Fruit fly (Drosophila melanogaster): ENCODE results near the gene Pkc98E.

The Pkc98E gene

DNA sequence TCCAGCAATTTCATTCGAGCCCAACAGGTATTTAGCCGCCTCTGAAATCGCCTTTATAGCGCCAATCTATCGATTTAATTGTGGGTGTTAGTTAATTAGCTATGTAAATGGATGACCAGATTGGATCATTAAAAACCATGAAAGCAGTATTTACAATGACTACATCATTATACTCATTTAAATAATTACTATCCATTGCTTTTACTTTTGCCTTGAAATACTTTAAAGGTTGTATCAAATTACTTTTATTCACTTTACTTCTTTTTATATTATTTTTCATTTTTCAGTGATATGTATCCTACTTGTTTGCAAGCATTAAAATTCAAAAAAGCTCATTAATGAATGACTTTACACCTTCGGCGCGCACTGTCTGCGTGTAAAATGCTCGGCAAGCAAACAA is 40.0 kb upstream of the Pkc98E start (continued):
- TF ChIP-seq eg (GFP tag; IDR thresholded peaks at IDR 0.05) (no peak), salr (GFP tag; optimal IDR thresholded peaks at IDR 0.05) (peak in 1 of 2 experiments; percentile 28), CG32006 (GFP tag; optimal IDR thresholded peaks at IDR 0.05) (peak; percentile 45), CG11902 (GFP tag; optimal IDR thresholded peaks at IDR 0.05) (peak; percentile 50), Ets96B (tag; optimal IDR thresholded peaks at IDR 0.05) (peak; percentile 38), Sox102F (GFP tag; optimal IDR thresholded peaks at IDR 0.05) (peak; percentile 21), svp (GFP tag) (peak; percentile 77), CG16779 (tag; optimal IDR thresholded peaks at IDR 0.05) (no peak), Lpt (GFP tag; optimal IDR thresholded peaks at IDR 0.05) (no peak), fd59A (GFP tag; optimal IDR thresholded peaks at IDR 0.05) (peak; percentile 57), CG8632 (GFP tag; optimal IDR thresholded peaks at IDR 0.05) (peak; percentile 39), CG4318 (GFP tag; optimal IDR thresholded peaks at IDR 0.05) (no peak), spab (GFP tag; optimal IDR thresholded peaks at IDR 0.05) (peak; percentile 44), Sox14 (GFP tag; optimal IDR thresholded peaks at IDR 0.05) (peak; percentile 29), CG7368 (GFP tag; optimal IDR thresholded peaks at IDR 0.05) (no peak), CG10631 (GFP tag; optimal IDR thresholded peaks at IDR 0.05) (no peak), lz (GFP tag; optimal IDR thresholded peaks at IDR 0.05) (peak; percentile 45), vri (GFP tag; optimal IDR thresholded peaks at IDR 0.05) (no peak), CG15336 (GFP tag; IDR thresholded peaks at IDR 0.05) (no peak), CG6854 (GFP tag; optimal IDR thresholded peaks at IDR 0.05) (no peak), Hr4 (GFP tag; optimal IDR thresholded peaks at IDR 0.05) (no peak), CG6163 (GFP tag; IDR thresholded peaks at IDR 0.05) (0 out of 3 replicates have a peak, but pooled peaks have one; percentile 11), Sox15 (GFP tag; optimal IDR thresholded peaks at IDR 0.05) (peak; percentile 43), Hr39 (GFP tag; optimal IDR thresholded peaks at IDR 0.05) (peak; percentile 52)

DNA sequence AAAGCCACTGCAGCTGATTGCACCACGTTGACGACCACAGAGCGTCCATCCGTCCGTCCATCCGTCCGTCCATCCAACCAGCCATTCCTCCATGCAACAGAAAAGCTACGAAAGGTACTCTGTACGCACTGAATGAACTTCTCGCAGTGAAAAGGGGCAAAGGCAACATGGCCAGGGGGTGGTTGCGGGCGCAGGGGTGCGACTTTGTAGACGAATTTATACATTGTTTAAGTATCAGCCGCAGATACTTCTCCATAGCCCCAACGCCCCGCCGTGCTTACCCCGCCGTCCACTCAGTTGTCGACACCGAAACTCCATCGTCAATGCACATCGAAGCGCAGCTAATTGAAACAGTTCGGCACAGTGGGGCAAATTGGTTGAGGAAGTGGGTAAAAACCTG is 39.0 kb upstream of the Pkc98E start:
- TF ChIP-seq CG1621 (tag; optimal IDR thresholded peaks at IDR 0.05) (no peak), Gug (GFP tag; IDR thresholded peaks at IDR 0.05) (0 out of 2 replicates have a peak, but pooled peaks have one; percentile 17), CG3919 (GFP tag; optimal IDR thresholded peaks at IDR 0.05) (no peak), dsx (GFP tag; optimal IDR thresholded peaks at IDR 0.05; ENCODE audit: poor library complexity, severe bottlenecking) (peak; percentile 95), Eip75B (GFP tag; optimal IDR thresholded peaks at IDR 0.05) (no peak), dac (GFP tag; optimal IDR thresholded peaks at IDR 0.05) (no peak), CG9139 (GFP tag; optimal IDR thresholded peaks at IDR 0.05) (no peak), Hr4 (GFP tag; optimal IDR thresholded peaks at IDR 0.05) (no peak), acj6 (GFP tag; optimal IDR thresholded peaks at IDR 0.05) (no peak)

DNA sequence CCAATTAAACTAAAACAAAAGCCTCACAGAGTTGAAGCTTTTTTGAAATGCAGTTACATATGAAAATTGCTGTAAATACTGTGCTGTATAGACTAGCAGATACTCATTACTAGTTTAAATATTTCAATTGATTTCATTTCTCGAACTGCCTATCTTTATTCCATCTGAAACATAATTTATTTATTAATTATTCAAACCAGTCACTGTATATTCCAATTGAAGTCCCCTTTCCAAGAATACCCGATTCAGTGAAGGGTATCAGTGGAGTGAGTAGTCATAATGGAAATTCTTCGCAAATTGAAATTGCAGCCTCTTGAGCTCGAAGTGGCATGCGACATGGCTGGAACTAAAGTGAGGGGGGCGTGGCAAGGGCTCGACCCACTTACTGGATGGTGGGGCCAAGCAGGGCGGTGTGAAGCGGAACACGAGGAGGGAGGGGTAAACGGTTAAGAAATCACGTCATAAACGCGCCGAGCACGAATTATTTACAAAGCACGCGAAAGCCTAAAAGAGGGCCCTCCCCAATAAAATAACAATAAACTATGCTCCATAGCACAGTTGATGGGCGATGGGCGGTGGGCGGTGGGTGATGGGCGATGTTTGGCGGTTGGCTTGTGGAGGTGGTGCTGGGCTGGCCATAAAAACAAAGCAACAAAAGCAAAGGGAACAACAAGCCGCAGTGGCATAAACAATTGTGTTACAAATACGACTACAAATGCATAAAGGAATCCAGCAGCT is 33.9 kb upstream of the Pkc98E start:
- TF ChIP-seq CG16779 (tag; optimal IDR thresholded peaks at IDR 0.05) (no peak), CG9139 (GFP tag; optimal IDR thresholded peaks at IDR 0.05) (no peak), CG4318 (GFP tag; optimal IDR thresholded peaks at IDR 0.05) (peak; percentile 18), salr (GFP tag; optimal IDR thresholded peaks at IDR 0.05) (no peak), Sox14 (GFP tag; optimal IDR thresholded peaks at IDR 0.05) (peak; percentile 42), fd59A (GFP tag; optimal IDR thresholded peaks at IDR 0.05) (peak; percentile 2), dac (GFP tag; optimal IDR thresholded peaks at IDR 0.05) (no peak), Hr38 (GFP tag; optimal IDR thresholded peaks at IDR 0.05) (no peak), fd85E (GFP tag; optimal IDR thresholded peaks at IDR 0.05) (no peak), esn (GFP tag; optimal IDR thresholded peaks at IDR 0.05) (peak; percentile 52), CG15336 (GFP tag; IDR thresholded peaks at IDR 0.05) (peak; percentile 57; the same call in 1 of the 2 replicates), Sox102F (GFP tag; optimal IDR thresholded peaks at IDR 0.05) (peak; percentile 43), topi (GFP tag; optimal IDR thresholded peaks at IDR 0.05) (peak; percentile 39), Lpt (GFP tag; optimal IDR thresholded peaks at IDR 0.05) (peak; percentile 0), net (GFP tag; optimal IDR thresholded peaks at IDR 0.05) (peak; percentile 22), CG3032 (tag; optimal IDR thresholded peaks at IDR 0.05) (peak; percentile 49), lz (GFP tag; optimal IDR thresholded peaks at IDR 0.05) (peak; percentile 45), CG34406 (GFP tag; optimal IDR thresholded peaks at IDR 0.05) (peak; percentile 16), CG6276 (GFP tag; optimal IDR thresholded peaks at IDR 0.05) (peak; percentile 24), OdsH (GFP tag; optimal IDR thresholded peaks at IDR 0.05) (peak; percentile 60), spab (GFP tag; optimal IDR thresholded peaks at IDR 0.05) (no peak), Blimp-1 (GFP tag; optimal IDR thresholded peaks at IDR 0.05) (no peak), Hr4 (GFP tag; optimal IDR thresholded peaks at IDR 0.05) (peak; percentile 63), CG6163 (GFP tag; IDR thresholded peaks at IDR 0.05) (peak; percentile 53; the same call in 2 of the 3 replicates), Eip78C (GFP tag) (peak; percentile 81), Eip93F (GFP tag; optimal IDR thresholded peaks at IDR 0.05) (no peak), CG32006 (GFP tag; optimal IDR thresholded peaks at IDR 0.05) (peak; percentile 55), Gug (GFP tag; IDR thresholded peaks at IDR 0.05) (peak; percentile 33; the same call in 1 of the 2 replicates), CG10631 (GFP tag; optimal IDR thresholded peaks at IDR 0.05) (peak; percentile 48)
